Worm (Caenorhabditis elegans): ENCODE measurements around the gene Y73C8C.8.

DNA sequence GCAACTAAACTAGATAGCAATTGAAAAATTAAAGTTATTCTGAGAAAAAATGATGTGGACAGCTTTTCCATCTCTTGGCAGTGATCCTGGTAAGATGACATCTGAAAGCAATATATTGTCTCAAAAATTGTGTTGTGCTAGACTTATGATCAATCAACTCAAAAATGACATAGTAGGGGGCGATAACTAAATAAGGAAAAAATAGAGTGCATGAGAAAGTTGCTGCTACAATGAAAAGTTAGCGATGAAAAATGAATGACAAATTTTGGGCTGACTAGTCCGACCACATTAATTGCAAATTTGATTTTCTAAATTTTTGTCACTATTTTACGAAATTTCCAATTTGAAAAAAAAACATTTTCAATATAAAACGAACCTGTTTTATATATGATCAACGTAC, 27.5 kb upstream of the Y73C8C.8 start, which contains the start of gene srab-9:
- TF ChIP-seq ama-1 (optimal IDR thresholded peaks at IDR 0.05): no peak
- no peak for TF ChIP-seq ama-1 (GFP tag; optimal IDR thresholded peaks at IDR 0.05)
- TF ChIP-seq F39B2.1 (GFP tag; IDR thresholded peaks at IDR 0.05): no peak
- no peak for TF ChIP-seq aptf-3 (GFP tag; IDR thresholded peaks at IDR 0.05)
- no peak for TF ChIP-seq zim-3 (tag; optimal IDR thresholded peaks at IDR 0.05)
- TF ChIP-seq nfya-1 (tag; optimal IDR thresholded peaks at IDR 0.05; ENCODE audit: borderline replicate concordance, insufficient read depth): no peak
- TF ChIP-seq repo-1 (tag; optimal IDR thresholded peaks at IDR 0.05): no peak
- TF ChIP-seq F10E7.11 (tag; optimal IDR thresholded peaks at IDR 0.05): no peak
- no peak for TF ChIP-seq tbp1 (GFP tag; optimal IDR thresholded peaks at IDR 0.05)
- no peak for TF ChIP-seq egl-44 (GFP tag; IDR thresholded peaks at IDR 0.05)
- TF ChIP-seq Y56A3A.18 (GFP tag; IDR thresholded peaks at IDR 0.05): no peak
- TF ChIP-seq ztf-28 (GFP tag; IDR thresholded peaks at IDR 0.05): no peak

Measured in whole organism, young adult.